Fruit fly (Drosophila melanogaster) whole organism, embryonic: ENCODE measurements around the gene dnc.

Source experiments
- Antp ChIP-seq: fragments of 200-800 bp; sonication (Bioruptor generic); optimal IDR thresholded peaks from 3 replicates; lab custom pipeline; 2016; ENCODE audit warnings: missing biosample characterization, missing genetic modification characterization
- Atf3 ChIP-seq: fragments of 200-800 bp; sonication (Bioruptor generic); optimal IDR thresholded peaks from 3 replicates; lab custom pipeline; 2016; ENCODE audit warnings: missing biosample characterization, missing genetic modification characterization
- CG1024 ChIP-seq: fragments of 200-800 bp; sonication (Bioruptor generic); IDR thresholded peaks from 2 replicates; pipeline ENCODE4 v1.3.6; 2022; ENCODE audit warnings: missing biosample characterization, missing genetic modification characterization
- CG10366 ChIP-seq: fragments of 200-800 bp; sonication (Bioruptor generic); IDR thresholded peaks from 2 replicates; pipeline ENCODE4 v1.3.6; 2022; ENCODE audit warnings: missing biosample characterization, missing genetic modification characterization
- CG11723 ChIP-seq: fragments of 200-800 bp; sonication (Bioruptor generic); optimal IDR thresholded peaks from 2 replicates; lab custom pipeline; 2017; ENCODE audit warnings: missing biosample characterization, mild to moderate bottlenecking, missing genetic modification characterization
- CG13123 ChIP-seq: fragments of 200-800 bp; sonication (Bioruptor generic); optimal IDR thresholded peaks from 2 replicates; lab custom pipeline; 2016; ENCODE audit warnings: missing biosample characterization, missing genetic modification characterization
- CG13296 ChIP-seq: fragments of 200-800 bp; sonication (Bioruptor generic); optimal IDR thresholded peaks from 3 replicates; lab custom pipeline; 2018; ENCODE audit warnings: missing biosample characterization, mild to moderate bottlenecking, missing genetic modification characterization
- CG15011 ChIP-seq: fragments of 200-800 bp; sonication (Bioruptor generic); optimal IDR thresholded peaks from 3 replicates; lab custom pipeline; 2018; ENCODE audit warnings: missing biosample characterization, mild to moderate bottlenecking, missing genetic modification characterization
- CG16779 ChIP-seq: fragments of 200-800 bp; sonication (Bioruptor generic); IDR thresholded peaks from 2 replicates; pipeline ENCODE4 v1.3.6; 2022; ENCODE audit warnings: missing biosample characterization, missing genetic modification characterization
- CG16815 ChIP-seq: fragments of 200-800 bp; sonication (Bioruptor generic); optimal IDR thresholded peaks from 3 replicates; lab custom pipeline; 2017; ENCODE audit warnings: missing biosample characterization, mild to moderate bottlenecking, missing genetic modification characterization
- CG2199 ChIP-seq: fragments of 200-800 bp; sonication (Bioruptor generic); IDR thresholded peaks from 3 replicates; pipeline ENCODE4 v1.3.6; 2022; ENCODE audit warnings: missing biosample characterization, missing genetic modification characterization
- CG3163 ChIP-seq: fragments of 200-800 bp; sonication (Bioruptor generic); optimal IDR thresholded peaks from 3 replicates; lab custom pipeline; 2016; ENCODE audit warnings: missing biosample characterization, missing genetic modification characterization
- CG32772 ChIP-seq: fragments of 200-800 bp; sonication (Bioruptor generic); IDR thresholded peaks from 2 replicates; pipeline ENCODE4 v1.3.6; 2022; ENCODE audit warnings: missing biosample characterization, missing genetic modification characterization
- CG34422 ChIP-seq: fragments of 200-800 bp; sonication (Bioruptor generic); IDR thresholded peaks from 3 replicates; pipeline ENCODE4 v1.3.6; 2022; ENCODE audit warnings: missing biosample characterization, missing genetic modification characterization
- CG4282 ChIP-seq: fragments of 200-800 bp; sonication (Bioruptor generic); optimal IDR thresholded peaks from 2 replicates; lab custom pipeline; 2016; ENCODE audit warnings: missing biosample characterization, missing genetic modification characterization
- CG43689 ChIP-seq: fragments of 200-800 bp; sonication (Bioruptor generic); IDR thresholded peaks from 2 replicates; pipeline ENCODE4 v1.3.6; 2022; ENCODE audit warnings: missing biosample characterization, missing genetic modification characterization
- CG4404 ChIP-seq: fragments of 200-800 bp; sonication (Bioruptor generic); IDR thresholded peaks from 2 replicates; pipeline ENCODE4 v1.3.6; 2022; ENCODE audit warnings: missing biosample characterization, missing genetic modification characterization
- CG4820 ChIP-seq: fragments of 200-800 bp; sonication (Bioruptor generic); optimal IDR thresholded peaks from 3 replicates; lab custom pipeline; 2016; ENCODE audit warnings: missing biosample characterization, missing genetic modification characterization
- CG6683 ChIP-seq: fragments of 200-800 bp; sonication (Bioruptor generic); optimal IDR thresholded peaks from 2 replicates; lab custom pipeline; 2017; ENCODE audit warnings: missing biosample characterization, mild to moderate bottlenecking, missing genetic modification characterization, missing genetic modification reagents
- CG9609 ChIP-seq: fragments of 200-800 bp; sonication (Bioruptor generic); optimal IDR thresholded peaks from 3 replicates; lab custom pipeline; 2016; ENCODE audit warnings: missing biosample characterization, missing genetic modification characterization
- Dbx ChIP-seq: fragments of 200-800 bp; sonication (Bioruptor generic); IDR thresholded peaks from 3 replicates; pipeline ENCODE4 v1.3.6; 2022; ENCODE audit warnings: missing biosample characterization, missing genetic modification characterization
- Dek ChIP-seq: fragments of 200-800 bp; sonication (Bioruptor generic); optimal IDR thresholded peaks from 3 replicates; lab custom pipeline; 2019; ENCODE audit warnings: missing biosample characterization, mild to moderate bottlenecking, missing genetic modification characterization, moderate library complexity
- Doc3 ChIP-seq: fragments of 200-800 bp; sonication (Bioruptor generic); IDR thresholded peaks from 3 replicates; pipeline ENCODE4 v1.3.6; 2022; ENCODE audit warnings: missing biosample characterization, missing genetic modification characterization; ENCODE audit not compliant: partially characterized antibody
- E2f1 ChIP-seq: fragments of 200-800 bp; sonication (Bioruptor generic); IDR thresholded peaks from 2 replicates; pipeline ENCODE4 v1.3.6; 2022; ENCODE audit warnings: missing biosample characterization, missing genetic modification characterization
- Ets65A ChIP-seq: fragments of 200-800 bp; sonication (Bioruptor generic); peaks from one replicate; lab custom pipeline; 2016; ENCODE audit warnings: missing biosample characterization, missing genetic modification characterization
- Lhr ChIP-seq: fragments of 200-800 bp; sonication (Bioruptor generic); optimal IDR thresholded peaks from 3 replicates; lab custom pipeline; 2017; ENCODE audit warnings: mild to moderate bottlenecking, missing biosample characterization, missing genetic modification reagents, missing genetic modification characterization
- Neu2 ChIP-seq: fragments of 200-800 bp; sonication (Bioruptor generic); optimal IDR thresholded peaks from 3 replicates; lab custom pipeline; 2016; ENCODE audit warnings: missing biosample characterization, missing genetic modification characterization, borderline replicate concordance
- Sry-β ChIP-seq: fragments of 200-800 bp; sonication (Bioruptor generic); optimal IDR thresholded peaks from 2 replicates; lab custom pipeline; 2018; ENCODE audit warnings: missing biosample characterization, mild to moderate bottlenecking, missing genetic modification characterization, moderate library complexity
- Trl ChIP-seq, 3 experiments: fragments of >200 bp in 2 of 3; fragments of 200-800 bp in 1 of 3; sonication (Bioruptor generic) in 1 of 3; optimal IDR thresholded peaks; 2 replicates in 1 of 3; 3 replicates in 2 of 3; lab custom pipeline; 2016 to 2017; ENCODE audit warnings: missing biosample characterization in 1 of 3, missing genetic modification characterization in 1 of 3
- btn ChIP-seq: fragments of 200-800 bp; sonication (Bioruptor generic); optimal IDR thresholded peaks from 2 replicates; lab custom pipeline; 2016; ENCODE audit warnings: missing biosample characterization, missing genetic modification characterization
- cad ChIP-seq: fragments of >200 bp; optimal IDR thresholded peaks from 2 replicates; lab custom pipeline; 2017; ENCODE audit warnings: missing biosample characterization, missing genetic modification characterization
- corto ChIP-seq: fragments of 200-800 bp; sonication (Bioruptor generic); optimal IDR thresholded peaks from 2 replicates; lab custom pipeline; 2016; ENCODE audit warnings: missing biosample characterization, mild to moderate bottlenecking, missing genetic modification characterization, moderate library complexity
- crc ChIP-seq: fragments of 200-800 bp; sonication (Bioruptor generic); optimal IDR thresholded peaks from 2 replicates; lab custom pipeline; 2016; ENCODE audit warnings: missing biosample characterization, missing genetic modification characterization
- dpn ChIP-seq, 2 experiments: fragments of 200-800 bp; sonication (Bioruptor generic); optimal IDR thresholded peaks; 3 replicates each; lab custom pipeline; 2016; ENCODE audit warnings: missing biosample characterization in 2 of 2, missing genetic modification characterization in 2 of 2
- ems ChIP-seq: fragments of 200-800 bp; sonication (Bioruptor generic); optimal IDR thresholded peaks from 3 replicates; lab custom pipeline; 2016; ENCODE audit warnings: missing biosample characterization, missing genetic modification characterization
- grn ChIP-seq: fragments of 200-800 bp; sonication (Bioruptor generic); optimal IDR thresholded peaks from 3 replicates; lab custom pipeline; 2017; ENCODE audit warnings: missing biosample characterization, missing genetic modification characterization
- gsb ChIP-seq: fragments of 200-800 bp; sonication (Bioruptor generic); IDR thresholded peaks from 2 replicates; pipeline ENCODE4 v1.3.6; 2022; ENCODE audit warnings: missing biosample characterization, missing genetic modification characterization
- insv ChIP-seq, 2 experiments: fragments of 200-800 bp; sonication (Bioruptor generic); optimal IDR thresholded peaks; 3 replicates each; lab custom pipeline; 2016 to 2018; ENCODE audit warnings: missing biosample characterization in 2 of 2, missing genetic modification characterization in 2 of 2
- nerfin-1 ChIP-seq: fragments of 200-800 bp; sonication (Bioruptor generic); optimal IDR thresholded peaks from 3 replicates; lab custom pipeline; 2019; ENCODE audit warnings: missing biosample characterization, mild to moderate bottlenecking, missing genetic modification characterization, moderate library complexity
- oc ChIP-seq: fragments of 200-800 bp; sonication (Bioruptor generic); optimal IDR thresholded peaks from 2 replicates; lab custom pipeline; 2018; ENCODE audit warnings: missing biosample characterization, mild to moderate bottlenecking, missing genetic modification characterization, moderate library complexity
- onecut ChIP-seq: fragments of 200-800 bp; sonication (Bioruptor generic); IDR thresholded peaks from 2 replicates; pipeline ENCODE4 v1.3.6; 2022; ENCODE audit warnings: missing biosample characterization, missing genetic modification characterization
- org-1 ChIP-seq: fragments of 200-800 bp; sonication (Bioruptor generic); optimal IDR thresholded peaks from 2 replicates; lab custom pipeline; 2017; ENCODE audit warnings: missing biosample characterization, missing genetic modification characterization
- peb ChIP-seq: fragments of 200-800 bp; sonication (Bioruptor generic); IDR thresholded peaks from 2 replicates; pipeline ENCODE4 v1.3.6; 2022; ENCODE audit warnings: missing biosample characterization, missing genetic modification characterization
- prd ChIP-seq, 3 experiments: fragments of >200 bp in 2 of 3; fragments of 200-800 bp in 1 of 3; sonication (Bioruptor generic) in 1 of 3; optimal IDR thresholded peaks in 2 of 3; IDR thresholded peaks in 1 of 3; 2 replicates in 2 of 3; 3 replicates in 1 of 3; pipeline versions ENCODE4 v1.3.6 to Lab custom; 2017 to 2022; ENCODE audit warnings: missing biosample characterization in 1 of 3, missing genetic modification characterization in 1 of 3
- ranshi ChIP-seq: fragments of 200-800 bp; sonication (Bioruptor generic); IDR thresholded peaks from 2 replicates; pipeline ENCODE4 v1.3.6; 2022; ENCODE audit warnings: missing biosample characterization, missing genetic modification characterization
- row ChIP-seq: fragments of 200-800 bp; sonication (Bioruptor generic); IDR thresholded peaks from 3 replicates; pipeline ENCODE4 v1.3.6; 2022; ENCODE audit warnings: missing biosample characterization, missing genetic modification characterization
- run ChIP-seq: fragments of 200-800 bp; sonication (Bioruptor generic); optimal IDR thresholded peaks from 3 replicates; lab custom pipeline; 2018; ENCODE audit warnings: missing biosample characterization, mild to moderate bottlenecking, missing genetic modification characterization
- scrt ChIP-seq: fragments of 200-800 bp; sonication (Bioruptor generic); optimal IDR thresholded peaks from 2 replicates; lab custom pipeline; 2018; ENCODE audit warnings: missing biosample characterization, mild to moderate bottlenecking, missing genetic modification characterization, moderate library complexity
- sim ChIP-seq: fragments of 200-800 bp; sonication (Bioruptor generic); IDR thresholded peaks from 2 replicates; pipeline ENCODE4 v1.3.6; 2022; ENCODE audit warnings: missing biosample characterization, missing genetic modification characterization
- sob ChIP-seq: fragments of 200-800 bp; sonication (Bioruptor generic); IDR thresholded peaks from 2 replicates; pipeline ENCODE4 v1.3.6; 2022; ENCODE audit warnings: missing biosample characterization, missing genetic modification characterization

The dnc gene

DNA sequence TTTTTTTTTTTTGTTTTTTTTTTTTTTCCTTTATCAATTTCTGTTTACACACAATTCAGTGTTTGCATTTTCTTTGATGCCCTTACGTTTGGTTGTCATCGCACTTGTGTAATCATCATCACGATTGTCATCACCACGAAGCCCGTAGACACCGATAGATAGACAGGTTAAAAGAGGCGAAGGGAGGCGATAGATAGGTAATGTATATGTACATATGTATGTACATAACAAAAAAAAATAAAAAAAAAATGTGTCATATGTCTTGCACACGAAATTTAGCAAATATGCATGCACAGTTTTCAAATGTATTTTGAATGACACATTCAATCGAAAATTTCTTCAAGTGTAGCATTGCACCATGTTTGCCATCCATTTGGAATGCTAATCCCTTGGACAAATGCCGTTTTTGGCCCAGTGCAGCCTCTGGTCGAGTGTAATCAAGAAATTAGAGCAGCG, 181.5 kb downstream of the dnc start (continued):
- no peak; the same call in 1 of the 2 replicates for TF ChIP-seq sob (GFP tag; lab: Robert Waterston, UW)
- TF ChIP-seq Lhr (GFP tag; lab: Kevin White, UChicago): peak; percentile 5
- no peak for TF ChIP-seq cad (GFP tag; lab: Kevin White, UChicago)
- no peak for TF ChIP-seq CG32772 (GFP tag; lab: Robert Waterston, UW)
- no peak for TF ChIP-seq CG15011 (GFP tag; lab: Kevin White, UChicago)
- TF ChIP-seq Neu2 (GFP tag; lab: Kevin White, UChicago): no peak
- TF ChIP-seq Ets65A (GFP tag; lab: Kevin White, UChicago): no peak
- TF ChIP-seq row: peak; percentile 31; the same call in 2 of the 3 replicates
- no peak for TF ChIP-seq Dbx (GFP tag; lab: Robert Waterston, UW)
- no peak for TF ChIP-seq Trl (optimal IDR thresholded peaks at IDR 0.05; lab: Kevin White, UChicago)
- TF ChIP-seq Trl (GFP tag; optimal IDR thresholded peaks at IDR 0.05; lab: Kevin White, UChicago): peak; percentile 24
- TF ChIP-seq btn (GFP tag; lab: Kevin White, UChicago): no peak
- TF ChIP-seq crc (GFP tag; lab: Kevin White, UChicago): no peak
- TF ChIP-seq corto (GFP tag; lab: Kevin White, UChicago): no peak
- no peak for TF ChIP-seq CG16815 (GFP tag; lab: Kevin White, UChicago)
- TF ChIP-seq CG4820 (GFP tag; lab: Kevin White, UChicago): no peak
- no peak for TF ChIP-seq CG9609
- 0 out of 2 replicates have a peak, but pooled peaks have one; percentile 30 for TF ChIP-seq sim (GFP tag; lab: Robert Waterston, UW)
- TF ChIP-seq dpn (GFP tag; optimal IDR thresholded peaks at IDR 0.05; lab: Kevin White, UChicago): no peak
- peak; percentile 25 for TF ChIP-seq CG3163 (GFP tag; lab: Kevin White, UChicago)
- TF ChIP-seq prd (optimal IDR thresholded peaks at IDR 0.05; lab: Kevin White, UChicago): no peak
- TF ChIP-seq prd (GFP tag; IDR thresholded peaks at IDR 0.05; lab: Robert Waterston, UW): no peak; the same call in 2 of the 3 replicates
- peak; percentile 65 for TF ChIP-seq grn (GFP tag; lab: Kevin White, UChicago)
- no peak for TF ChIP-seq CG13123 (GFP tag; lab: Kevin White, UChicago)
- no peak for TF ChIP-seq Antp
- no peak for TF ChIP-seq CG4404 (GFP tag; lab: Robert Waterston, UW)
- TF ChIP-seq nerfin-1 (tag; lab: Kevin White, UChicago): peak; percentile 42
- TF ChIP-seq Dek (tag; lab: Kevin White, UChicago): no peak
- TF ChIP-seq peb (GFP tag; lab: Robert Waterston, UW): no peak
- peak; percentile 20; the same call in 1 of the 2 replicates for TF ChIP-seq onecut (GFP tag; lab: Robert Waterston, UW)
- TF ChIP-seq Sry-β (GFP tag; lab: Kevin White, UChicago): peak; percentile 35
- TF ChIP-seq CG2199 (GFP tag; lab: Robert Waterston, UW): no peak
- 0 out of 2 replicates have a peak, but pooled peaks have one; percentile 14 for TF ChIP-seq E2f1 (GFP tag; lab: Robert Waterston, UW)
- peak; percentile 8 for TF ChIP-seq org-1 (GFP tag; lab: Kevin White, UChicago)
- TF ChIP-seq CG1024 (GFP tag; lab: Robert Waterston, UW): 0 out of 2 replicates have a peak, but pooled peaks have one; percentile 31
- TF ChIP-seq CG13296 (GFP tag; lab: Kevin White, UChicago): no peak
- TF ChIP-seq insv (GFP tag; optimal IDR thresholded peaks at IDR 0.05; lab: Kevin White, UChicago): peak in 1 of 2 experiments; percentile 6
- TF ChIP-seq CG34422 (GFP tag; lab: Robert Waterston, UW): no peak
- no peak for TF ChIP-seq CG4282
- TF ChIP-seq run (tag; lab: Kevin White, UChicago): peak; percentile 14
- no peak for TF ChIP-seq Atf3 (GFP tag; lab: Kevin White, UChicago)
- TF ChIP-seq ems: no peak
- TF ChIP-seq scrt (GFP tag; lab: Kevin White, UChicago): peak; percentile 4
- 0 out of 2 replicates have a peak, but pooled peaks have one; percentile 18 for TF ChIP-seq CG10366
- no peak for TF ChIP-seq CG16779 (GFP tag; lab: Robert Waterston, UW)
- peak; percentile 37 for TF ChIP-seq CG11723 (GFP tag; lab: Kevin White, UChicago)
- TF ChIP-seq CG6683: no peak
- TF ChIP-seq ranshi (GFP tag; lab: Robert Waterston, UW): peak; percentile 18; the same call in 1 of the 2 replicates
- TF ChIP-seq Doc3 (GFP tag; lab: Robert Waterston, UW): no peak
- peak; percentile 62 for TF ChIP-seq oc (tag; lab: Kevin White, UChicago)
- no peak for TF ChIP-seq gsb
- TF ChIP-seq CG43689: no peak
